Worm (Caenorhabditis elegans): Measurements from ENCODE around the gene ran-5.
"Not testable (repeated sequence)": the region's sequence is repeated elsewhere in the genome, so short reads cannot be mapped to it uniquely, and the experiment has no call there.

ran-5 gene

ce11 chrII:6008887-6009286 lies 39.0 kb upstream of the ran-5 start, which contains the start of gene ZK84.4:
Gene ZK84.4, minus strand, starts transcription at chrII:6008987.
- TF ChIP-seq gmeb-2 (tag; optimal IDR thresholded peaks at IDR 0.05); ahr-1 (tag; optimal IDR thresholded peaks at IDR 0.05); C38D4.7 (GFP tag; optimal IDR thresholded peaks at IDR 0.05): not testable (repeated sequence)

- TF ChIP-seq C08G9.2 (tag; optimal IDR thresholded peaks at IDR 0.05) (no peak), rnt-1 (tag; optimal IDR thresholded peaks at IDR 0.05) (no peak), sox-2 (GFP tag; IDR thresholded peaks at IDR 0.05) (no peak), ceh-9 (tag; optimal IDR thresholded peaks at IDR 0.05) (no peak), pha-4 (tag; optimal IDR thresholded peaks at IDR 0.05) (no peak), gmeb-2 (tag; optimal IDR thresholded peaks at IDR 0.05) (no peak), ceh-14 (tag; optimal IDR thresholded peaks at IDR 0.05) (no peak), tbx-2 (tag; optimal IDR thresholded peaks at IDR 0.05) (no peak), T23F11.4 (GFP tag; optimal IDR thresholded peaks at IDR 0.05) (no peak), ceh-34 (tag; optimal IDR thresholded peaks at IDR 0.05) (no peak), eyg-1 (tag; optimal IDR thresholded peaks at IDR 0.05) (no peak)
Observed at ce11 chrII:6010544-6010943, 37.4 kb upstream of the ran-5 start, which contains the start of gene ins-20. Gene ins-20, plus strand, starts transcription at chrII:6010844.

- not testable (repeated sequence) for TF ChIP-seq C38D4.7 (GFP tag; optimal IDR thresholded peaks at IDR 0.05); sox-4 (tag; optimal IDR thresholded peaks at IDR 0.05); ceh-31 (tag; optimal IDR thresholded peaks at IDR 0.05)
Observed at ce11 chrII:6014057-6014456, 33.9 kb upstream of the ran-5 start, which contains the start of gene ZK84.2. Gene ZK84.2, plus strand, starts transcription at chrII:6014357.

- TF ChIP-seq sox-4 (tag; optimal IDR thresholded peaks at IDR 0.05) (no peak), ttx-3 (tag; optimal IDR thresholded peaks at IDR 0.05) (no peak), dve-1 (tag; optimal IDR thresholded peaks at IDR 0.05) (no peak), nfya-1 (tag; optimal IDR thresholded peaks at IDR 0.05) (no peak), unc-42 (tag; optimal IDR thresholded peaks at IDR 0.05) (no peak), pha-4 (tag; optimal IDR thresholded peaks at IDR 0.05) (no peak), eyg-1 (tag; optimal IDR thresholded peaks at IDR 0.05) (no peak), ceh-30 (tag; optimal IDR thresholded peaks at IDR 0.05) (no peak), tbx-7 (tag; optimal IDR thresholded peaks at IDR 0.05) (no peak), pros-1 (tag; optimal IDR thresholded peaks at IDR 0.05) (no peak), lin-11 (tag; optimal IDR thresholded peaks at IDR 0.05) (no peak), unc-86 (tag; optimal IDR thresholded peaks at IDR 0.05) (no peak), pax-1 (tag; optimal IDR thresholded peaks at IDR 0.05) (no peak), unc-55 (GFP tag; optimal IDR thresholded peaks at IDR 0.05) (no peak)
Observed at ce11 chrII:6016410-6016809, 31.5 kb upstream of the ran-5 start, which contains the start of gene ZK84.5. Gene ZK84.5, minus strand, starts transcription at chrII:6016510.

ce11 chrII:6020353-6020752 lies 27.6 kb upstream of the ran-5 start, which contains the start of gene ZK84.1:
Gene ZK84.1, plus strand, starts transcription at chrII:6020653.
- TF ChIP-seq nhr-232 (tag; optimal IDR thresholded peaks at IDR 0.05) (no peak), pqm-1 (tag; optimal IDR thresholded peaks at IDR 0.05) (no peak), unc-55 (GFP tag; optimal IDR thresholded peaks at IDR 0.05) (no peak), hlh-13 (GFP tag; optimal IDR thresholded peaks at IDR 0.05) (no peak), ref-2 (tag; optimal IDR thresholded peaks at IDR 0.05) (no peak), ceh-34 (tag; optimal IDR thresholded peaks at IDR 0.05) (no peak), fkh-6 (tag; optimal IDR thresholded peaks at IDR 0.05) (no peak)

ce11 chrII:6022596-6022995 lies 25.3 kb upstream of the ran-5 start:
- TF ChIP-seq ceh-31 (tag; optimal IDR thresholded peaks at IDR 0.05) = no peak
- no peak for TF ChIP-seq unc-55 (GFP tag; optimal IDR thresholded peaks at IDR 0.05)
- peak; percentile 2 for TF ChIP-seq che-1 (tag; optimal IDR thresholded peaks at IDR 0.05)

All from whole organism, late embryonic.